Worm (Caenorhabditis elegans) whole organism, early embryonic: ENCODE measurements around the gene srab-12.

Experiments used
- B0310.2 ChIP-seq: sonication (generic microtip); optimal IDR thresholded peaks from 2 replicates; lab custom pipeline; 2016; ENCODE audit warnings: mild to moderate bottlenecking, missing genetic modification characterization, missing compliant biosample characterization
- aly-1 ChIP-seq: sonication (generic microtip); optimal IDR thresholded peaks from 2 replicates; lab custom pipeline; 2016; ENCODE audit warnings: missing genetic modification characterization, missing compliant biosample characterization
- ama-1 ChIP-seq: fragments of 150-350 bp; optimal IDR thresholded peaks from 2 replicates; lab custom pipeline; 2014
- ceh-13 ChIP-seq: fragments of 200-800 bp; sonication (Bioruptor generic); optimal IDR thresholded peaks from 2 replicates; lab custom pipeline; 2018; ENCODE audit warnings: mild to moderate bottlenecking, missing genetic modification characterization, missing compliant biosample characterization
- ceh-36 ChIP-seq: sonication (generic microtip); optimal IDR thresholded peaks from 2 replicates; lab custom pipeline; 2016; ENCODE audit warnings: missing genetic modification characterization, inconsistent platforms, missing compliant biosample characterization
- ets-7 ChIP-seq: sonication (generic microtip); optimal IDR thresholded peaks from 2 replicates; lab custom pipeline; 2016; ENCODE audit warnings: missing genotype, missing genetic modification characterization, missing compliant biosample characterization
- hmg-4 ChIP-seq: fragments of 200-800 bp; sonication (Bioruptor generic); optimal IDR thresholded peaks from 2 replicates; lab custom pipeline; 2018; ENCODE audit warnings: mild to moderate bottlenecking, missing genetic modification characterization, missing compliant biosample characterization
- scrt-1 ChIP-seq: fragments of 200-800 bp; sonication (Bioruptor generic); IDR thresholded peaks from 2 replicates; pipeline ENCODE4 v1.3.6; 2022; ENCODE audit warnings: missing genetic modification characterization, missing compliant biosample characterization
- sea-1 ChIP-seq: fragments of 200-800 bp; sonication (Bioruptor generic); conservative IDR thresholded peaks from 2 replicates; pipeline ENCODE4 v1.3.6; 2022; ENCODE audit warnings: missing genetic modification characterization, missing compliant biosample characterization
- tbx-37 ChIP-seq: fragments of 200-800 bp; sonication (Bioruptor generic); conservative IDR thresholded peaks from 2 replicates; pipeline ENCODE4 v1.3.6; 2022; ENCODE audit warnings: missing genetic modification reagents, missing genetic modification characterization, missing compliant biosample characterization
- tra-4 ChIP-seq: sonication (generic microtip); optimal IDR thresholded peaks from 2 replicates; lab custom pipeline; 2017; ENCODE audit warnings: missing genetic modification characterization, missing compliant biosample characterization

- no peak for TF ChIP-seq ceh-36 (tag; lab: Kevin White, UChicago)
- no peak for TF ChIP-seq ceh-13 (GFP tag; lab: Kevin White, UChicago)
- no peak for TF ChIP-seq tbx-37 (GFP tag; lab: Robert Waterston, UW)
- no peak for TF ChIP-seq ets-7 (tag; lab: Kevin White, UChicago)
- no peak for TF ChIP-seq aly-1 (tag; lab: Kevin White, UChicago)
- no peak for TF ChIP-seq ama-1 (lab: Kevin White, UChicago)
- TF ChIP-seq tra-4 (tag; lab: Kevin White, UChicago): no peak
- no peak for TF ChIP-seq sea-1 (GFP tag; lab: Robert Waterston, UW)
- no peak for TF ChIP-seq B0310.2 (tag; lab: Kevin White, UChicago)
- TF ChIP-seq hmg-4 (GFP tag; lab: Kevin White, UChicago): no peak
- TF ChIP-seq scrt-1 (GFP tag; lab: Robert Waterston, UW): no peak
These were observed 6.3 kb downstream of the srab-12 start, which contains the start of gene ddo-1 for ce11 chrV:17777127-17777526.
